Worm (Caenorhabditis elegans): Measurements from ENCODE around the gene F41H8.1.

DNA sequence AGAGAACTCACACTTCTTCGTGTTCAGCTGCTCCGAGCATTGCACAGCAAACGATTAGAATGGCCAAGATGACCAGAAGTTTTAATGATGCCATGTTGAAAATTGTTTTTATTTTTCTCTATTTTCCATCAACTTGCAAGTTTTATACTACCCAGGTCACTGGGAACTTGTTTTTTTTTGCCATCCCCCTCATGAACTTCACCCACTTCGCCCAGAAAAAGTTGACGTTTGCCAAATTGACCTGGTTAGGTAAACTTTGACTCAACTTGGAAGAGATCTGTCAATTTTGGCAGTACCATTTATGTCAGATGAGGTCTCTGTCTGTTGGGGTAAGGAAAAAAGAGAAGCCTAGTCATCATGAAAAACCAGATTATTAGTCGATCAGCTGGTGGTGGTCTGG, 20.4 kb upstream of the F41H8.1 start, which contains the start of gene R13D11.10:
- no peak for TF ChIP-seq him-1 (tag; optimal IDR thresholded peaks at IDR 0.05)
- TF ChIP-seq dao-5 (tag; optimal IDR thresholded peaks at IDR 0.05), result no peak
